Worm (Caenorhabditis elegans) whole organism, L2 larva: ENCODE measurements around the gene lgc-34.

Source experiments
- C34F6.9 ChIP-seq: fragments of 150-350 bp; optimal IDR thresholded peaks from 2 replicates; lab custom pipeline; 2014; ENCODE audit warnings: missing biosample characterization, missing genetic modification characterization
- F13H6.1 ChIP-seq: sonication (generic microtip); optimal IDR thresholded peaks from 2 replicates; lab custom pipeline; 2016; ENCODE audit warnings: missing genetic modification characterization, missing compliant biosample characterization
- Y55F3AM.14 ChIP-seq: fragments of 200-800 bp; sonication (Bioruptor generic); optimal IDR thresholded peaks from 2 replicates; lab custom pipeline; 2018; ENCODE audit warnings: mild to moderate bottlenecking, missing genetic modification characterization, missing compliant biosample characterization
- ZK546.5 ChIP-seq: sonication (generic microtip); optimal IDR thresholded peaks from 2 replicates; lab custom pipeline; 2017; ENCODE audit warnings: missing biosample characterization, missing genetic modification characterization
- alr-1 ChIP-seq: fragments of 150-350 bp; optimal IDR thresholded peaks from 2 replicates; lab custom pipeline; 2014; ENCODE audit warnings: missing biosample characterization, missing genetic modification characterization
- aly-2 ChIP-seq: fragments of 150-350 bp; optimal IDR thresholded peaks from 2 replicates; lab custom pipeline; 2014; ENCODE audit warnings: missing biosample characterization, missing genetic modification characterization
- blmp-1 ChIP-seq: sonication (generic microtip); optimal IDR thresholded peaks from 2 replicates; lab custom pipeline; 2017; ENCODE audit warnings: missing genetic modification characterization, mild to moderate bottlenecking, missing compliant biosample characterization, antibody characterized with exemption, moderate library complexity; ENCODE audit not compliant: insufficient read depth
- ceh-16 ChIP-seq: fragments of 150-350 bp; optimal IDR thresholded peaks from 2 replicates; lab custom pipeline; 2014; ENCODE audit warnings: missing biosample characterization, missing genetic modification characterization
- ceh-82 ChIP-seq: fragments of 150-350 bp; optimal IDR thresholded peaks from 2 replicates; lab custom pipeline; 2014; ENCODE audit warnings: missing biosample characterization, missing genetic modification characterization
- elt-1 ChIP-seq: fragments of 150-350 bp; optimal IDR thresholded peaks from 2 replicates; lab custom pipeline; 2014; ENCODE audit warnings: missing biosample characterization, missing genetic modification characterization
- fos-1 ChIP-seq: fragments of 150-350 bp; optimal IDR thresholded peaks from 2 replicates; lab custom pipeline; 2014; ENCODE audit warnings: missing biosample characterization, missing genetic modification characterization
- gmeb-1 ChIP-seq: fragments of 150-350 bp; optimal IDR thresholded peaks from 2 replicates; lab custom pipeline; 2014; ENCODE audit warnings: missing biosample characterization, missing genetic modification characterization
- lin-11 ChIP-seq: fragments of 150-350 bp; sonication (generic microtip); optimal IDR thresholded peaks from 2 replicates; lab custom pipeline; 2014; ENCODE audit warnings: missing biosample characterization, missing genetic modification characterization, inconsistent platforms, mixed read lengths
- lin-39 ChIP-seq: fragments of 150-350 bp; optimal IDR thresholded peaks from 2 replicates; lab custom pipeline; 2014; ENCODE audit warnings: missing biosample characterization, missing genetic modification reagents, missing genetic modification characterization
- mbf-1 ChIP-seq: sonication (generic microtip); optimal IDR thresholded peaks from 2 replicates; lab custom pipeline; 2017; ENCODE audit warnings: missing biosample characterization, missing genetic modification characterization
- mdl-1 ChIP-seq, 2 experiments: fragments of 150-350 bp in 1 of 2; sonication (generic microtip) in 1 of 2; optimal IDR thresholded peaks; 2 replicates each; lab custom pipeline; 2017; ENCODE audit warnings: missing biosample characterization in 2 of 2, missing genetic modification characterization in 2 of 2
- nhr-10 ChIP-seq: sonication (generic microtip); optimal IDR thresholded peaks from 2 replicates; lab custom pipeline; 2017; ENCODE audit warnings: missing biosample characterization, missing genetic modification characterization
- nhr-129 ChIP-seq: fragments of 150-350 bp; optimal IDR thresholded peaks from 2 replicates; lab custom pipeline; 2014; ENCODE audit warnings: missing biosample characterization, missing genetic modification characterization
- nhr-21 ChIP-seq: fragments of 150-350 bp; optimal IDR thresholded peaks from 2 replicates; lab custom pipeline; 2014; ENCODE audit warnings: missing biosample characterization, missing genetic modification characterization
- nhr-23 ChIP-seq: fragments of 150-350 bp; optimal IDR thresholded peaks from 2 replicates; lab custom pipeline; 2014; ENCODE audit warnings: missing biosample characterization, missing genetic modification reagents, missing genetic modification characterization
- nhr-237 ChIP-seq: fragments of 150-350 bp; optimal IDR thresholded peaks from 2 replicates; lab custom pipeline; 2014; ENCODE audit warnings: missing biosample characterization, missing genetic modification characterization
- nhr-25 ChIP-seq: fragments of 150-350 bp; sonication (generic microtip); optimal IDR thresholded peaks from 3 replicates; lab custom pipeline; 2014; ENCODE audit warnings: missing biosample characterization, missing genetic modification characterization
- nhr-6 ChIP-seq: fragments of 150-350 bp; optimal IDR thresholded peaks from 2 replicates; lab custom pipeline; 2014; ENCODE audit warnings: missing biosample characterization, missing genetic modification characterization
- nhr-77 ChIP-seq: fragments of 150-350 bp; optimal IDR thresholded peaks from 2 replicates; lab custom pipeline; 2014; ENCODE audit warnings: missing biosample characterization, missing genetic modification characterization
- peb-1 ChIP-seq: fragments of 150-350 bp; optimal IDR thresholded peaks from 2 replicates; lab custom pipeline; 2014; ENCODE audit warnings: missing biosample characterization, missing genetic modification characterization
- sem-4 ChIP-seq: fragments of 150-350 bp; optimal IDR thresholded peaks from 2 replicates; lab custom pipeline; 2014; ENCODE audit warnings: missing biosample characterization, missing genetic modification reagents, missing genetic modification characterization
- sma-9 ChIP-seq, 2 experiments: fragments of 150-350 bp in 1 of 2; sonication (generic microtip) in 1 of 2; optimal IDR thresholded peaks; 2 replicates each; lab custom pipeline; 2014 to 2016; ENCODE audit warnings: missing genetic modification characterization in 2 of 2, mild to moderate bottlenecking in 1 of 2, missing biosample characterization in 1 of 2, missing compliant biosample characterization in 1 of 2, missing genetic modification reagents in 1 of 2, moderate library complexity in 1 of 2
- unc-55 ChIP-seq: fragments of 150-350 bp; sonication (generic microtip); optimal IDR thresholded peaks from 3 replicates; lab custom pipeline; 2014; ENCODE audit warnings: missing biosample characterization, missing genetic modification reagents, missing genetic modification characterization
- unc-62 ChIP-seq: fragments of 150-350 bp; optimal IDR thresholded peaks from 2 replicates; lab custom pipeline; 2014; ENCODE audit warnings: missing biosample characterization, missing genetic modification reagents, missing genetic modification characterization
- zag-1 ChIP-seq: fragments of 150-350 bp; optimal IDR thresholded peaks from 2 replicates; lab custom pipeline; 2014; ENCODE audit warnings: missing biosample characterization, missing genetic modification characterization
- ztf-1 ChIP-seq: fragments of 200-800 bp; sonication (Bioruptor generic); conservative IDR thresholded peaks from 2 replicates; pipeline ENCODE4 v1.3.6; 2022; ENCODE audit warnings: missing genetic modification characterization, missing compliant biosample characterization

Gene lgc-34

DNA sequence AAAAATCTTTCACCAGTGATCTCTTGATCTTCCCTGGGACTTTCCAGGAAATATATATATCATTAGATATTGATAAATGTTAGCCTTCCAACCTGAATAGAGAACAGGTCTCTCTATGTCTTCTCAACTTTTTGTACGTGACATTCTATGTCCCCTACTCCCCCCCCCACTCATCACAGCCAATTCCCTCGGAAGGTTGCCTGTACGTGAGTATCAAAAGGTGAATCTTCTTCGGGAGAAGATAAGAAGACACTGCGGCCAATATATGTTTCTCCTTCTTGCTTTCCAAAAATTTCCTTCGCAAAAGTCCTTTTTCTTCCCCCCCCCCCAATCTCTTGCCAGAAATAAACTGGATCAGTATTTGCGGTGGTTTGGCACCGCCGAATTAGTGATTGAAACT lies 16.0 kb downstream of the lgc-34 start:
- TF ChIP-seq nhr-21 (tag; lab: Kevin White, UChicago) (peak; percentile 51), nhr-237 (tag; lab: Kevin White, UChicago) (no peak)
- TF ChIP-seq, all 48 proteins: peak for 1

DNA sequence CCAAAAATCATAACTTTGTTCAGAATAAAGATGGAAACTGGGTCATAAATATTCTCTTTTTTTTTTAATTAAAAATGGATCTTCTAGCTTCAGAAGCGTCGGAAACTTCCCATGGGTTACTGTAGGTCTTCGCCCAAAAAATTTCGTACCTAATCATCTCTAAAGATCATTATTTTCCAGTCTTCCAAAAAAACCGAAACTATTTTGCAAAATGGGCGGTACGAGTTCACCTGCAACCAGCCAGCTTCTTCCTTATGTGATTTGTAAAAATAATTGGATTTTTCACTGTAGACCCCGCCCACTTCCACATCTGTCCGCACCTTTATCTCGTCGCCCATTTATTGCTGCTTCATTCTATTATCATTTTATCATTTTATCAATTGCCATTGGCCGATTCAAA lies 20.0 kb downstream of the lgc-34 start, which contains the start of gene mlt-10:
mlt-10 (plus strand) TSS at position 301 of the 400 bp plus-strand sequence.
- no peak for TF ChIP-seq mdl-1 (tag; optimal IDR thresholded peaks at IDR 0.05; lab: Kevin White, UChicago)
- no peak for TF ChIP-seq zag-1 (tag; lab: Kevin White, UChicago)
- TF ChIP-seq nhr-77, result no peak
- no peak for TF ChIP-seq mbf-1 (tag; lab: Kevin White, UChicago)
- TF ChIP-seq nhr-6 (tag; lab: Kevin White, UChicago), result no peak
- TF ChIP-seq nhr-21 (tag; lab: Kevin White, UChicago), result no peak
- TF ChIP-seq alr-1, result no peak
- no peak for TF ChIP-seq lin-11 (tag; lab: Kevin White, UChicago)
- no peak for TF ChIP-seq nhr-23 (tag; lab: Kevin White, UChicago)
- no peak for TF ChIP-seq nhr-237 (tag; lab: Kevin White, UChicago)
- no peak for TF ChIP-seq ztf-1 (GFP tag; lab: Robert Waterston, UW)
- no peak for TF ChIP-seq sem-4 (tag; lab: Kevin White, UChicago)
- no peak for TF ChIP-seq peb-1 (tag; lab: Kevin White, UChicago)
- TF ChIP-seq gmeb-1 (tag; lab: Kevin White, UChicago), result no peak
- no peak for TF ChIP-seq ceh-16 (tag; lab: Kevin White, UChicago)
- TF ChIP-seq lin-39, result no peak
- no peak for TF ChIP-seq F13H6.1 (tag; lab: Kevin White, UChicago)
- TF ChIP-seq C34F6.9 (tag; lab: Kevin White, UChicago), result no peak
- TF ChIP-seq unc-62, result no peak

DNA sequence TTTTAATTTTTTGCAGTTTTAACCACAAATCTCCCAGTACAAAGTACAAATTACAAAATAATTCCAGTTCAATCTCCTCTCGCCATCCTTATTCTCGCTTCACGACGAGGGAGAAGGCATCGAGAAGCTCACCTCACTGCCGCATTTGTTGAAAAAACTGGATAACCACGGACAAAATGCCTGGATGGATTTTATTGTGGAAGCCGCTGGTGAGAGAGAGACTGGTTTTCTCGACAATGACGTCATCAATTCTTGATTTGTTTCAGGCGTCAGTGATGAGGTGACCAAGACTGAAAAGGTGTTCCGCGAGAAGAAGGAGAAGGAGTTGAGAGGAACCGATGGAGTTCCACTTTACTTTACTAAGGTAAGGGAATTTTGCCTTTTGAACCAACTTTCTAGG lies 23.1 kb downstream of the lgc-34 start:
- TF ChIP-seq nhr-25 (no peak), unc-55 (GFP tag; lab: Kevin White, UChicago) (peak; percentile 7)
- TF ChIP-seq, all 48 proteins: peak for 1

DNA sequence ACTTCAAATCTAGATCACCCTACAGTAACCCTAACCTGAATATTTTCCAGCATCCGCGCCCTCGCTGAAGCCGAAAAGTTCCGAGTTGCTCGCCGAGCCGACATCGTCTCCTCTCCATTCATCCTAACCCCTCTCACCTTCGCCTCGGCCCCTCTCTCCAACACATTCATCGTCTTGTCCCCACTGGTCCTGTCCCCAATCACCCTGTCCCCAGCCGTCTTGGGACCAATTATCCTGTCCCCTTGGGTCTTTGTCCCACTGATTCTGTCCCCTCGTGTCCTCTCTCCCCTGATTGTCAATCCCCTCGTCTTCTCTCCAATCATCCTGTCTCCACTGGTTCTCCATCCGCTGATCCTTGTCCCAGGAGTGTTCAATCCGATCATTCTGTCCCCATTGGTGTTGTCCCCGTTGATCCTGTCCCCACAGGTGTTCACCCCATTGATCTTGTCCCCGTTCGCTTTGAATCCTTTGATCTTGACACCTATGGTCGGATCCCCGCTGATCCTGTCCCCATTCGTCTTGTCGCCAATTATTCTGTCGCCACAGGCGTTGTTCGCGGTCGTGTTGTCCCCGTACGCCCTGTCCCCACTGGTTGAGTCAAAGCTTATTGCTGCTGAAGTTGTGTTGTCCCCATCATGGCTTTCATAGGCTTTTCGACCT lies 25.0 kb downstream of the lgc-34 start, which contains the start of gene lips-7:
lips-7 (plus strand) TSS at position 610 of the 660 bp plus-strand sequence.
- TF ChIP-seq nhr-129 (tag; lab: Kevin White, UChicago) (no peak), ZK546.5 (tag; lab: Kevin White, UChicago) (no peak), blmp-1 (no peak), sem-4 (tag; lab: Kevin White, UChicago) (no peak)

DNA sequence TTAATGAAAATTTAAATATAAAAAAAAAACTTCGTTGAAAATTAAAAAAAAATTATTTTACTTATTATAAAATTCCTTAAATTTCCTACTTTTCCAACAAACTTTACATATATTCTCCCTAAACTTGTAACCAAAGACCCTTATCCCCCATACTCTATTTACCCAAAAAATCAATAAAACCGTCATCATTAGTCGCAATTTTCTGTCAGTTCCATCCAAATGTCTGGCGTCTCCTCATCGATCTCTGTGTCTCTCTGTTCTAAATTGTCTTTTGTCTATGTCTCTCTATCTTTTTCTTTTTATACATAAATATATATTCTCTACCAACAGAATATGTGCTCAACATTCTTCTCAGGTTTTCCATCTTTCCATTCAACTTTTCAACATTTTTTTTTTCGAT lies 29.0 kb downstream of the lgc-34 start:
- TF ChIP-seq C34F6.9 (tag; lab: Kevin White, UChicago) (peak; percentile 20), elt-1 (no peak), aly-2 (tag; lab: Kevin White, UChicago) (no peak), sma-9 (GFP tag; optimal IDR thresholded peaks at IDR 0.05; lab: Kevin White, UChicago) (no peak), sma-9 (tag; optimal IDR thresholded peaks at IDR 0.05; lab: Kevin White, UChicago) (no peak)
- TF ChIP-seq, all 48 proteins: peak for 1

DNA sequence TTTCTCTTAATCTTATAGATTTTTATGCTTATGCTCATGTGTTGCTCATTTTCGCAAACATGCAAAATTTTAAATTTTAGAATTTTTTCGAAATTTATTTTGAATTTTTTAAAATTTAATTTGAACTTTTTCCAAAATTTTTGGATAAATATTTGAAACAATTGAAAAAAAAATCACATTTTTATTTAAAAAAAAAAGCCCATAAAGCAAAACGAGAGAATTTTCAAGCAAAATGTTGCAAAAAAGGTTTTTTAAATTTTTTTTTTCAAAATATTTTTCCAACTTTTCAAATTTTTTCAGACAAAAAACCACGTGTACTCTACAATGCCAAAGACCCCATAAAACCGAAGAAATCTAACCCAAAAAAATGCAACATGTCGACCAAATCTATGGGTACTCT lies 29.8 kb downstream of the lgc-34 start, which contains the start of the genes C09E8.1 and C09E8.6:
C09E8.1 (plus strand) TSS at position 301 of the 400 bp plus-strand sequence.
C09E8.6 (plus strand) TSS at position 313 of the 400 bp plus-strand sequence.
- TF ChIP-seq nhr-25, result no peak
- TF ChIP-seq nhr-6 (tag; lab: Kevin White, UChicago), result no peak
- no peak for TF ChIP-seq F13H6.1 (tag; lab: Kevin White, UChicago)
- TF ChIP-seq nhr-23 (tag; lab: Kevin White, UChicago), result no peak
- no peak for TF ChIP-seq unc-62
- TF ChIP-seq nhr-10 (tag; lab: Kevin White, UChicago), result no peak
- no peak for TF ChIP-seq Y55F3AM.14 (GFP tag; lab: Kevin White, UChicago)
- no peak for TF ChIP-seq ceh-82 (tag; lab: Kevin White, UChicago)
- no peak for TF ChIP-seq sem-4 (tag; lab: Kevin White, UChicago)
- no peak for TF ChIP-seq blmp-1
- no peak for TF ChIP-seq nhr-21 (tag; lab: Kevin White, UChicago)
- no peak for TF ChIP-seq peb-1 (tag; lab: Kevin White, UChicago)
- TF ChIP-seq ztf-1 (GFP tag; lab: Robert Waterston, UW), result no peak
- no peak for TF ChIP-seq fos-1 (tag; lab: Kevin White, UChicago)
